Fruit fly (Drosophila melanogaster) whole organism, prepupa: Measurements from ENCODE around the gene Pp1-13C.

Experiments
- CG10631 ChIP-seq: fragments of 200-800 bp; sonication (Bioruptor generic); optimal IDR thresholded peaks from 2 replicates; lab custom pipeline; 2016; ENCODE audit warnings: missing biosample characterization, missing genetic modification characterization
- CG11294 ChIP-seq: fragments of 200-800 bp; sonication (Bioruptor generic); IDR thresholded peaks from 2 replicates; pipeline ENCODE4 v1.3.6; 2022; ENCODE audit warnings: missing biosample characterization, missing genetic modification characterization
- CG11762 ChIP-seq: fragments of 200-800 bp; sonication (Bioruptor generic); optimal IDR thresholded peaks from 3 replicates; lab custom pipeline; 2016; ENCODE audit warnings: missing biosample characterization, missing genetic modification characterization; ENCODE audit not compliant: insufficient read depth
- CG11902 ChIP-seq: fragments of 200-800 bp; sonication (Bioruptor generic); optimal IDR thresholded peaks from 3 replicates; lab custom pipeline; 2016; ENCODE audit warnings: missing biosample characterization, missing genetic modification characterization
- CG15336 ChIP-seq: fragments of 200-800 bp; sonication (Bioruptor generic); IDR thresholded peaks from 2 replicates; pipeline ENCODE4 v1.3.6; 2022; ENCODE audit warnings: missing biosample characterization, missing genetic modification characterization
- CG1621 ChIP-seq: fragments of 200-800 bp; sonication (Bioruptor generic); optimal IDR thresholded peaks from 3 replicates; lab custom pipeline; 2018; ENCODE audit warnings: missing biosample characterization, mild to moderate bottlenecking, missing genetic modification characterization
- CG3032 ChIP-seq: fragments of 200-800 bp; optimal IDR thresholded peaks from 2 replicates; lab custom pipeline; 2019; ENCODE audit warnings: missing biosample characterization, mild to moderate bottlenecking, missing genetic modification characterization, moderate library complexity
- CG31627 ChIP-seq: fragments of 200-800 bp; sonication (Bioruptor generic); optimal IDR thresholded peaks from 3 replicates; lab custom pipeline; 2016; ENCODE audit warnings: missing biosample characterization, missing genetic modification characterization
- CG32006 ChIP-seq: fragments of 200-800 bp; sonication (Bioruptor generic); optimal IDR thresholded peaks from 3 replicates; lab custom pipeline; 2017; ENCODE audit warnings: missing biosample characterization, mild to moderate bottlenecking, missing genetic modification characterization
- CG3919 ChIP-seq: fragments of 200-800 bp; sonication (Bioruptor generic); optimal IDR thresholded peaks from 3 replicates; lab custom pipeline; 2016; ENCODE audit warnings: missing biosample characterization, missing genetic modification characterization
- CG4318 ChIP-seq: fragments of 200-800 bp; sonication (Bioruptor generic); optimal IDR thresholded peaks from 3 replicates; lab custom pipeline; 2017; ENCODE audit warnings: missing biosample characterization, mild to moderate bottlenecking, missing genetic modification characterization
- CG6163 ChIP-seq: fragments of 200-800 bp; sonication (Bioruptor generic); IDR thresholded peaks from 3 replicates; pipeline ENCODE4 v1.3.6; 2022; ENCODE audit warnings: missing biosample characterization, missing genetic modification characterization
- CG6276 ChIP-seq: fragments of 200-800 bp; sonication (Bioruptor generic); optimal IDR thresholded peaks from 2 replicates; lab custom pipeline; 2017; ENCODE audit warnings: missing biosample characterization, mild to moderate bottlenecking, missing genetic modification characterization
- CG6792 ChIP-seq: fragments of 200-800 bp; sonication (Bioruptor generic); optimal IDR thresholded peaks from 3 replicates; lab custom pipeline; 2016; ENCODE audit warnings: missing biosample characterization, missing genetic modification characterization
- CG6808 ChIP-seq: fragments of 200-800 bp; sonication (Bioruptor generic); optimal IDR thresholded peaks from 3 replicates; lab custom pipeline; 2017; ENCODE audit warnings: missing biosample characterization, missing genetic modification characterization, mild to moderate bottlenecking, moderate library complexity, missing genetic modification reagents
- CG7368 ChIP-seq: fragments of 200-800 bp; sonication (Bioruptor generic); optimal IDR thresholded peaks from 3 replicates; lab custom pipeline; 2016; ENCODE audit warnings: missing biosample characterization, missing genetic modification characterization
- CG8119 ChIP-seq: fragments of 200-800 bp; sonication (Bioruptor generic); IDR thresholded peaks from 3 replicates; pipeline ENCODE4 v1.3.6; 2022; ENCODE audit warnings: missing biosample characterization, missing genetic modification characterization
- CG8632 ChIP-seq: fragments of 200-800 bp; sonication (Bioruptor generic); optimal IDR thresholded peaks from 3 replicates; lab custom pipeline; 2016; ENCODE audit warnings: missing biosample characterization, missing genetic modification characterization
- CG9139 ChIP-seq: fragments of 200-800 bp; sonication (Bioruptor generic); optimal IDR thresholded peaks from 3 replicates; lab custom pipeline; 2017; ENCODE audit warnings: missing biosample characterization, mild to moderate bottlenecking, missing genetic modification characterization
- Eip75B ChIP-seq: fragments of 200-800 bp; sonication (Bioruptor generic); optimal IDR thresholded peaks from 3 replicates; lab custom pipeline; 2016; ENCODE audit warnings: missing biosample characterization, missing genetic modification characterization
- Eip93F ChIP-seq: fragments of 200-800 bp; sonication (Bioruptor generic); optimal IDR thresholded peaks from 2 replicates; lab custom pipeline; 2016; ENCODE audit warnings: missing biosample characterization, mild to moderate bottlenecking, missing genetic modification characterization
- Ets21C ChIP-seq: fragments of 200-800 bp; sonication (Bioruptor generic); optimal IDR thresholded peaks from 3 replicates; lab custom pipeline; 2016; ENCODE audit warnings: missing biosample characterization, missing genetic modification characterization
- Hr38 ChIP-seq: sonication (Bioruptor generic); optimal IDR thresholded peaks from 2 replicates; lab custom pipeline; 2016; ENCODE audit warnings: missing biosample characterization, missing genetic modification characterization
- Hr39 ChIP-seq: fragments of 200-800 bp; sonication (Bioruptor generic); optimal IDR thresholded peaks from 2 replicates; lab custom pipeline; 2016; ENCODE audit warnings: missing biosample characterization, missing genetic modification characterization
- Hr4 ChIP-seq: fragments of 200-800 bp; sonication (Bioruptor generic); optimal IDR thresholded peaks from 3 replicates; lab custom pipeline; 2016; ENCODE audit warnings: missing biosample characterization, missing genetic modification characterization
- Met ChIP-seq: fragments of 200-800 bp; sonication (Bioruptor generic); optimal IDR thresholded peaks from 3 replicates; lab custom pipeline; 2016; ENCODE audit warnings: missing biosample characterization, missing genetic modification characterization
- OdsH ChIP-seq: fragments of 200-800 bp; sonication (Bioruptor generic); optimal IDR thresholded peaks from 3 replicates; lab custom pipeline; 2016; ENCODE audit warnings: missing biosample characterization, missing genetic modification characterization
- Smox ChIP-seq: fragments of 200-800 bp; sonication (Bioruptor generic); optimal IDR thresholded peaks from 3 replicates; lab custom pipeline; 2016; ENCODE audit warnings: missing biosample characterization, missing genetic modification characterization
- Sox102F ChIP-seq: fragments of 200-800 bp; sonication (Bioruptor generic); optimal IDR thresholded peaks from 2 replicates; lab custom pipeline; 2016; ENCODE audit warnings: missing biosample characterization, mild to moderate bottlenecking, missing genetic modification characterization
- Sox15 ChIP-seq: fragments of 200-800 bp; sonication (Bioruptor generic); optimal IDR thresholded peaks from 3 replicates; lab custom pipeline; 2016; ENCODE audit warnings: missing biosample characterization, missing genetic modification characterization
- achi ChIP-seq: fragments of 200-800 bp; sonication (Bioruptor generic); optimal IDR thresholded peaks from 3 replicates; lab custom pipeline; 2016; ENCODE audit warnings: missing biosample characterization, missing genetic modification characterization
- acj6 ChIP-seq: fragments of 200-800 bp; sonication (Bioruptor generic); optimal IDR thresholded peaks from 3 replicates; lab custom pipeline; 2016; ENCODE audit warnings: missing biosample characterization, missing genetic modification characterization
- cyc ChIP-seq: fragments of 200-800 bp; sonication (Bioruptor generic); optimal IDR thresholded peaks from 3 replicates; lab custom pipeline; 2016; ENCODE audit warnings: missing biosample characterization, missing genetic modification characterization
- dsx ChIP-seq: fragments of 200-800 bp; optimal IDR thresholded peaks from 3 replicates; lab custom pipeline; 2019; ENCODE audit warnings: missing biosample characterization, mild to moderate bottlenecking, missing genetic modification characterization, moderate library complexity; ENCODE audit not compliant: poor library complexity, severe bottlenecking
- eg ChIP-seq: fragments of 200-800 bp; sonication (Bioruptor generic); IDR thresholded peaks from 3 replicates; pipeline ENCODE4 v1.3.6; 2022; ENCODE audit warnings: missing biosample characterization, missing genetic modification characterization
- esn ChIP-seq: fragments of 200-800 bp; sonication (Bioruptor generic); optimal IDR thresholded peaks from 2 replicates; lab custom pipeline; 2016; ENCODE audit warnings: missing biosample characterization, mild to moderate bottlenecking, missing genetic modification characterization, moderate library complexity
- fd59A ChIP-seq: fragments of 200-800 bp; sonication (Bioruptor generic); optimal IDR thresholded peaks from 2 replicates; lab custom pipeline; 2017; ENCODE audit warnings: missing biosample characterization, mild to moderate bottlenecking, missing genetic modification characterization, missing genetic modification reagents
- fd85E ChIP-seq: fragments of 200-800 bp; sonication (Bioruptor generic); optimal IDR thresholded peaks from 3 replicates; lab custom pipeline; 2016; ENCODE audit warnings: missing biosample characterization, missing genetic modification characterization
- net ChIP-seq: fragments of 200-800 bp; sonication (Bioruptor generic); optimal IDR thresholded peaks from 3 replicates; lab custom pipeline; 2016; ENCODE audit warnings: missing biosample characterization, missing genetic modification characterization
- spab ChIP-seq: fragments of 200-800 bp; sonication (Bioruptor generic); optimal IDR thresholded peaks from 2 replicates; lab custom pipeline; 2017; ENCODE audit warnings: missing biosample characterization, mild to moderate bottlenecking, missing genetic modification characterization, missing genetic modification reagents
- ss ChIP-seq, 2 experiments: fragments of 200-800 bp; sonication (Bioruptor generic); optimal IDR thresholded peaks; 2 replicates in 1 of 2; 3 replicates in 1 of 2; lab custom pipeline; 2017 to 2018; ENCODE audit warnings: mild to moderate bottlenecking in 2 of 2, missing biosample characterization in 2 of 2, missing genetic modification characterization in 2 of 2, moderate library complexity in 1 of 2
- svp ChIP-seq: fragments of 200-800 bp; sonication (Bioruptor generic); peaks from one replicate; lab custom pipeline; 2016; ENCODE audit warnings: missing biosample characterization, missing genetic modification characterization
- vri ChIP-seq: fragments of 200-800 bp; sonication (Bioruptor generic); optimal IDR thresholded peaks from 3 replicates; lab custom pipeline; 2016; ENCODE audit warnings: missing biosample characterization, mild to moderate bottlenecking, missing genetic modification characterization

Gene Pp1-13C

DNA sequence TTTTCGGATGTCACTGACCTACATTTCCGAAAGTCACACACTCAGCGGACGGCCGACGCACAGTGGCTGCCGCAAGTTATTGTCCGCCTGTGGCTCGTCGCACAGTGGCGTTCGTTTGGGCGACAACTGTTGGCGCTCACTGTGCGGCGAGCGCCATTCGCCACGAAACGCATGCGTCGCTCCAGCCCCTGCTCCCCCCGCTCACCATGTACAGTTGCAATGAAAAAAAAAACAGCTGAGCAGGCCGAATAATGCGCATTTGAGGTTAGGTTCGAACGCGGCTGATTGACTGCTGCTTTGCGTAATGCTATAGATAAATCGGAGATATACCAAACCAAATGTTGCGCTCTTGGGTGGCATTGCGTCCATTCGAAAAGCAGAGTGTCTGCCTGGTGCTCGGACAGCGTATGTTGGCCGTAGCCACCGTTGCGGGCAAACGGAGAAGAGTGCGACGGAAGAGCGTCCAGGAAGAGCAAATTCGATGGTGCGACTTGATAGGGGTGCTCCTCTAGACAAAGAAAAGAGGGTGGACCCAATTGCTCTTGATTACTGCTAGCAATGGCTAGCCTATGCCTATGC, 37.5 kb downstream of the Pp1-13C start (continued):
- TF ChIP-seq CG3919 (GFP tag; lab: Kevin White, UChicago), result peak; percentile 89
- peak; percentile 25 for TF ChIP-seq fd85E (GFP tag; lab: Kevin White, UChicago)
- TF ChIP-seq CG8632 (GFP tag; lab: Kevin White, UChicago), result peak; percentile 46
- TF ChIP-seq net, result peak; percentile 90
- TF ChIP-seq CG6792, result peak; percentile 81
- peak; percentile 85 for TF ChIP-seq Hr39 (GFP tag; lab: Kevin White, UChicago)
- TF ChIP-seq cyc (GFP tag; lab: Kevin White, UChicago), result peak; percentile 87
- TF ChIP-seq Smox, result peak; percentile 76
- peak; percentile 27 for TF ChIP-seq CG6276 (GFP tag; lab: Kevin White, UChicago)
- peak; percentile 92 for TF ChIP-seq vri
- TF ChIP-seq CG9139, result peak; percentile 7
- TF ChIP-seq Eip75B (GFP tag; lab: Kevin White, UChicago), result peak; percentile 93
- TF ChIP-seq CG15336, result peak; percentile 78
- TF ChIP-seq Sox15 (GFP tag; lab: Kevin White, UChicago), result peak; percentile 69
- TF ChIP-seq CG6163 (GFP tag; lab: Robert Waterston, UW), result peak; percentile 92
- peak; percentile 14 for TF ChIP-seq CG11762 (GFP tag; lab: Kevin White, UChicago)
- peak; percentile 68 for TF ChIP-seq CG11294
- TF ChIP-seq CG1621 (tag; lab: Kevin White, UChicago), result peak; percentile 77
- TF ChIP-seq OdsH (GFP tag; lab: Kevin White, UChicago), result peak; percentile 75
- no peak for TF ChIP-seq Hr38 (GFP tag; lab: Kevin White, UChicago)
- no peak for TF ChIP-seq acj6 (GFP tag; lab: Kevin White, UChicago)
- TF ChIP-seq CG31627 (GFP tag; lab: Kevin White, UChicago), result peak; percentile 84
- peak; percentile 76 for TF ChIP-seq CG32006 (GFP tag; lab: Kevin White, UChicago)
- peak; percentile 68 for TF ChIP-seq Eip93F
- TF ChIP-seq CG4318, result no peak
- TF ChIP-seq CG6808 (GFP tag; lab: Kevin White, UChicago), result peak; percentile 65
- peak; percentile 62 for TF ChIP-seq CG8119 (GFP tag; lab: Robert Waterston, UW)
- TF ChIP-seq Met (GFP tag; lab: Kevin White, UChicago), result peak; percentile 83
- peak; percentile 64 to 70 for TF ChIP-seq ss (GFP tag; optimal IDR thresholded peaks at IDR 0.05; lab: Kevin White, UChicago)
- peak; percentile 61 for TF ChIP-seq CG3032
- TF ChIP-seq Sox102F, result peak; percentile 71
- peak; percentile 35 for TF ChIP-seq dsx
- peak; percentile 91 for TF ChIP-seq eg (GFP tag; lab: Robert Waterston, UW)
- TF ChIP-seq svp (GFP tag; lab: Kevin White, UChicago), result peak; percentile 96
- TF ChIP-seq esn (GFP tag; lab: Kevin White, UChicago), result peak; percentile 84
- TF ChIP-seq Ets21C (GFP tag; lab: Kevin White, UChicago), result peak; percentile 80
- TF ChIP-seq spab, result peak; percentile 54

DNA sequence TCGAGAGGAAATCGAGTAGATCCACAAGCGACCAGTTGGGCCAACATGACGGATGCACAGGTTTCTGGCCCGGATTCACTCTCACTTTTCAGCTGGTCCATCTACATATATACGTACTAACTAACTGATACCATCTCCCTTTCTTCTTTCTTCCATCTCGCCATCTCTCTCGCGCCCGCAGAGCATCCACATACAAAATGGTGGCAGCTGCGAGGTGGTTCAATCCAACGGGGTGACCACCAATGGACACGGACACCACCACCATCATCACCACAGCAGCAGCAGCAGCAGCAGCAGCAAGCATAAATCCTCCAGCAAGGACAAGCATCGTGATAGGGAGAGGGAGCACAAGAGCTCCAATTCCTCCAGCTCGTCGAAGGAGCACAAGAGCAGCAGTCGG, 39.9 kb downstream of the Pp1-13C start:
- no peak for TF ChIP-seq CG3919 (GFP tag; lab: Kevin White, UChicago)
- no peak for TF ChIP-seq esn (GFP tag; lab: Kevin White, UChicago)
- TF ChIP-seq CG6792, result no peak
- TF ChIP-seq achi (GFP tag; lab: Kevin White, UChicago), result no peak
- TF ChIP-seq cyc (GFP tag; lab: Kevin White, UChicago), result no peak
- TF ChIP-seq Hr4 (GFP tag; lab: Kevin White, UChicago), result no peak
- TF ChIP-seq CG6276 (GFP tag; lab: Kevin White, UChicago), result no peak
- no peak for TF ChIP-seq fd59A
- no peak for TF ChIP-seq Met (GFP tag; lab: Kevin White, UChicago)
- TF ChIP-seq CG11902 (GFP tag; lab: Kevin White, UChicago), result no peak
- no peak for TF ChIP-seq CG10631 (GFP tag; lab: Kevin White, UChicago)
- no peak for TF ChIP-seq net
- no peak for TF ChIP-seq CG1621 (tag; lab: Kevin White, UChicago)
- no peak for TF ChIP-seq fd85E (GFP tag; lab: Kevin White, UChicago)
- TF ChIP-seq dsx, result no peak
- TF ChIP-seq CG7368 (GFP tag; lab: Kevin White, UChicago), result no peak
